Fruit fly (Drosophila melanogaster) whole organism, embryonic: ENCODE results near the gene Sf3b2.

Experiments
- ATbp ChIP-seq: fragments of 200-800 bp; sonication (Bioruptor generic); optimal IDR thresholded peaks from 2 replicates; lab custom pipeline; 2017; ENCODE audit warnings: missing biosample characterization, mild to moderate bottlenecking, missing genetic modification characterization, missing genetic modification reagents
- Aef1 ChIP-seq: fragments of 200-800 bp; sonication (Bioruptor generic); IDR thresholded peaks from 3 replicates; pipeline ENCODE4 v1.3.6; 2022; ENCODE audit warnings: missing biosample characterization, missing genetic modification characterization
- CG10431 ChIP-seq: fragments of 200-800 bp; sonication (Bioruptor generic); optimal IDR thresholded peaks from 3 replicates; lab custom pipeline; 2018; ENCODE audit warnings: missing biosample characterization, mild to moderate bottlenecking, missing genetic modification characterization
- CG10959 ChIP-seq: fragments of 200-800 bp; sonication (Bioruptor generic); IDR thresholded peaks from 2 replicates; pipeline ENCODE4 v1.3.6; 2022; ENCODE audit warnings: missing biosample characterization, missing genetic modification characterization
- CG11247 ChIP-seq: fragments of 200-800 bp; sonication (Bioruptor generic); IDR thresholded peaks from 2 replicates; pipeline ENCODE4 v1.3.6; 2022; ENCODE audit warnings: missing biosample characterization, missing genetic modification characterization
- CG12942 ChIP-seq: fragments of 200-800 bp; sonication (Bioruptor generic); optimal IDR thresholded peaks from 3 replicates; lab custom pipeline; 2016; ENCODE audit warnings: missing biosample characterization, missing genetic modification characterization
- CG13123 ChIP-seq: fragments of 200-800 bp; sonication (Bioruptor generic); optimal IDR thresholded peaks from 2 replicates; lab custom pipeline; 2016; ENCODE audit warnings: missing biosample characterization, missing genetic modification characterization
- CG14441 ChIP-seq: fragments of 200-800 bp; sonication (Bioruptor generic); IDR thresholded peaks from 2 replicates; pipeline ENCODE4 v1.3.6; 2022; ENCODE audit warnings: missing biosample characterization, missing genetic modification characterization
- CG15601 ChIP-seq: fragments of 200-800 bp; sonication (Bioruptor generic); optimal IDR thresholded peaks from 3 replicates; lab custom pipeline; 2019; ENCODE audit warnings: missing biosample characterization, mild to moderate bottlenecking, missing genetic modification characterization, moderate library complexity
- CG17186 ChIP-seq: fragments of 200-800 bp; sonication (Bioruptor generic); optimal IDR thresholded peaks from 3 replicates; lab custom pipeline; 2017; ENCODE audit warnings: missing biosample characterization, missing genetic modification reagents, missing genetic modification characterization
- CG18619 ChIP-seq: fragments of 200-800 bp; sonication (Bioruptor generic); optimal IDR thresholded peaks from 3 replicates; lab custom pipeline; 2017; ENCODE audit warnings: missing biosample characterization, mild to moderate bottlenecking, missing genetic modification characterization
- CG2889 ChIP-seq: fragments of 200-800 bp; sonication (Bioruptor generic); IDR thresholded peaks from 3 replicates; pipeline ENCODE4 v1.3.6; 2022; ENCODE audit warnings: missing biosample characterization, missing genetic modification characterization
- CG31388 ChIP-seq: fragments of 200-800 bp; sonication (Bioruptor generic); optimal IDR thresholded peaks from 2 replicates; lab custom pipeline; 2016; ENCODE audit warnings: missing biosample characterization, missing genetic modification characterization
- CG32767 ChIP-seq: fragments of 200-800 bp; sonication (Bioruptor generic); IDR thresholded peaks from 2 replicates; pipeline ENCODE4 v1.3.6; 2022; ENCODE audit warnings: missing biosample characterization, missing genetic modification characterization
- CG34224 ChIP-seq: fragments of 200-800 bp; sonication (Bioruptor generic); IDR thresholded peaks from 3 replicates; pipeline ENCODE4 v1.3.6; 2022; ENCODE audit warnings: missing biosample characterization, missing genetic modification characterization; ENCODE audit not compliant: partially characterized antibody
- CG6689 ChIP-seq: fragments of 200-800 bp; sonication (Bioruptor generic); IDR thresholded peaks from 2 replicates; pipeline ENCODE4 v1.3.6; 2022; ENCODE audit warnings: missing biosample characterization, missing genetic modification characterization
- CG9215 ChIP-seq: fragments of 200-800 bp; sonication (Bioruptor generic); IDR thresholded peaks from 2 replicates; pipeline ENCODE4 v1.3.6; 2022; ENCODE audit warnings: missing biosample characterization, missing genetic modification characterization
- CG9817 ChIP-seq: fragments of 200-800 bp; sonication (Bioruptor generic); optimal IDR thresholded peaks from 2 replicates; lab custom pipeline; 2018; ENCODE audit warnings: missing biosample characterization, mild to moderate bottlenecking, missing genetic modification characterization, moderate library complexity
- CHES-1-like ChIP-seq: fragments of 200-800 bp; sonication (Bioruptor generic); optimal IDR thresholded peaks from 2 replicates; lab custom pipeline; 2016; ENCODE audit warnings: missing biosample characterization, missing genetic modification characterization
- Dll ChIP-seq: fragments of 200-800 bp; sonication (Bioruptor generic); IDR thresholded peaks from 4 replicates; pipeline ENCODE4 v1.3.6; 2022; ENCODE audit warnings: missing biosample characterization, missing genetic modification characterization; ENCODE audit not compliant: partially characterized antibody
- HLH4C ChIP-seq: fragments of 200-800 bp; sonication (Bioruptor generic); IDR thresholded peaks from 3 replicates; pipeline ENCODE4 v1.3.6; 2022; ENCODE audit warnings: missing biosample characterization, missing genetic modification characterization; ENCODE audit not compliant: partially characterized antibody
- Hand ChIP-seq: fragments of 200-800 bp; sonication (Bioruptor generic); optimal IDR thresholded peaks from 2 replicates; lab custom pipeline; 2017; ENCODE audit warnings: mild to moderate bottlenecking, missing biosample characterization, missing genetic modification reagents, missing genetic modification characterization
- Hmx ChIP-seq: fragments of 200-800 bp; sonication (Bioruptor generic); optimal IDR thresholded peaks from 2 replicates; lab custom pipeline; 2016; ENCODE audit warnings: missing biosample characterization, missing genetic modification characterization
- Mad ChIP-seq: fragments of 200-800 bp; sonication (Bioruptor generic); optimal IDR thresholded peaks from 2 replicates; lab custom pipeline; 2016; ENCODE audit warnings: missing biosample characterization, missing genetic modification characterization
- Oli ChIP-seq: fragments of 200-800 bp; sonication (Bioruptor generic); optimal IDR thresholded peaks from 2 replicates; lab custom pipeline; 2018; ENCODE audit warnings: missing biosample characterization, mild to moderate bottlenecking, missing genetic modification characterization, moderate library complexity
- Tbp ChIP-seq: fragments of >200 bp; optimal IDR thresholded peaks from 2 replicates; lab custom pipeline; 2018; ENCODE audit warnings: missing biosample characterization, missing genetic modification characterization
- Xbp1 ChIP-seq: fragments of 200-800 bp; sonication (Bioruptor generic); optimal IDR thresholded peaks from 3 replicates; lab custom pipeline; 2016; ENCODE audit warnings: missing biosample characterization, mild to moderate bottlenecking, missing genetic modification characterization
- ac ChIP-seq: fragments of 200-800 bp; sonication (Bioruptor generic); optimal IDR thresholded peaks from 3 replicates; lab custom pipeline; 2017; ENCODE audit warnings: missing biosample characterization, mild to moderate bottlenecking, missing genetic modification characterization
- bbx ChIP-seq: fragments of 200-800 bp; sonication (Bioruptor generic); IDR thresholded peaks from 2 replicates; pipeline ENCODE4 v1.3.6; 2022; ENCODE audit warnings: missing biosample characterization, missing genetic modification characterization; ENCODE audit not compliant: partially characterized antibody
- bowl ChIP-seq: fragments of 200-800 bp; sonication (Bioruptor generic); IDR thresholded peaks from 2 replicates; pipeline ENCODE4 v1.3.6; 2022; ENCODE audit warnings: missing biosample characterization, missing genetic modification characterization
- chif ChIP-seq, 2 experiments: fragments of 200-800 bp; sonication (Bioruptor generic); optimal IDR thresholded peaks; 3 replicates each; lab custom pipeline; 2016; ENCODE audit warnings: missing biosample characterization in 2 of 2, missing genetic modification characterization in 2 of 2
- corto ChIP-seq: fragments of 200-800 bp; sonication (Bioruptor generic); optimal IDR thresholded peaks from 2 replicates; lab custom pipeline; 2016; ENCODE audit warnings: missing biosample characterization, mild to moderate bottlenecking, missing genetic modification characterization, moderate library complexity
- croc ChIP-seq: fragments of 200-800 bp; sonication (Bioruptor generic); conservative IDR thresholded peaks from 3 replicates; pipeline ENCODE4 v1.3.6; 2022; ENCODE audit warnings: missing biosample characterization, missing genetic modification characterization
- fd3F ChIP-seq: fragments of 200-800 bp; sonication (Bioruptor generic); optimal IDR thresholded peaks from 2 replicates; lab custom pipeline; 2018; ENCODE audit warnings: missing biosample characterization, mild to moderate bottlenecking, missing genetic modification characterization, moderate library complexity
- her ChIP-seq: fragments of 200-800 bp; sonication (Bioruptor generic); optimal IDR thresholded peaks from 2 replicates; lab custom pipeline; 2016; ENCODE audit warnings: missing biosample characterization, missing genetic modification characterization
- nerfin-1 ChIP-seq: fragments of 200-800 bp; sonication (Bioruptor generic); optimal IDR thresholded peaks from 3 replicates; lab custom pipeline; 2019; ENCODE audit warnings: missing biosample characterization, mild to moderate bottlenecking, missing genetic modification characterization, moderate library complexity
- onecut ChIP-seq: fragments of 200-800 bp; sonication (Bioruptor generic); IDR thresholded peaks from 2 replicates; pipeline ENCODE4 v1.3.6; 2022; ENCODE audit warnings: missing biosample characterization, missing genetic modification characterization
- pan ChIP-seq, 4 experiments: fragments of >200 bp in 3 of 4; fragments of 200-800 bp in 1 of 4; sonication (Bioruptor generic) in 1 of 4; optimal IDR thresholded peaks in 3 of 4; IDR thresholded peaks in 1 of 4; 2 replicates each; pipeline versions ENCODE4 v1.3.6 to Lab custom; 2017 to 2022; ENCODE audit warnings: missing biosample characterization in 2 of 4, missing genetic modification characterization in 2 of 4, mixed read lengths in 1 of 4
- pfk ChIP-seq: fragments of 200-800 bp; sonication (Bioruptor generic); optimal IDR thresholded peaks from 2 replicates; lab custom pipeline; 2018; ENCODE audit warnings: missing biosample characterization, mild to moderate bottlenecking, missing genetic modification characterization, moderate library complexity
- pho ChIP-seq: fragments of 200-800 bp; sonication (Bioruptor generic); optimal IDR thresholded peaks from 2 replicates; lab custom pipeline; 2016; ENCODE audit warnings: missing biosample characterization, missing genetic modification characterization
- phol ChIP-seq: fragments of 200-800 bp; sonication (Bioruptor generic); optimal IDR thresholded peaks from 3 replicates; lab custom pipeline; 2018; ENCODE audit warnings: missing biosample characterization, mild to moderate bottlenecking, missing genetic modification characterization, moderate library complexity
- pzg ChIP-seq: fragments of 200-800 bp; sonication (Bioruptor generic); optimal IDR thresholded peaks from 3 replicates; lab custom pipeline; 2018; ENCODE audit warnings: missing biosample characterization, mild to moderate bottlenecking, missing genetic modification characterization, moderate library complexity
- repo ChIP-seq: fragments of 200-800 bp; sonication (Bioruptor generic); optimal IDR thresholded peaks from 2 replicates; lab custom pipeline; 2016; ENCODE audit warnings: missing biosample characterization, missing genetic modification characterization
- ro ChIP-seq: fragments of 200-800 bp; sonication (Bioruptor generic); IDR thresholded peaks from 2 replicates; pipeline ENCODE4 v1.3.6; 2022; ENCODE audit warnings: missing biosample characterization, missing genetic modification characterization
- sd ChIP-seq: fragments of 200-800 bp; sonication (Bioruptor generic); optimal IDR thresholded peaks from 3 replicates; lab custom pipeline; 2018; ENCODE audit warnings: missing biosample characterization, mild to moderate bottlenecking, missing genetic modification characterization, moderate library complexity
- tgo ChIP-seq: fragments of 200-800 bp; sonication (Bioruptor generic); IDR thresholded peaks from 3 replicates; pipeline ENCODE4 v1.3.6; 2022; ENCODE audit warnings: missing biosample characterization, missing genetic modification characterization
- tna ChIP-seq: fragments of 200-800 bp; sonication (Bioruptor generic); IDR thresholded peaks from 2 replicates; pipeline ENCODE4 v1.3.6; 2022; ENCODE audit warnings: missing biosample characterization, missing genetic modification characterization; ENCODE audit not compliant: partially characterized antibody
- toy ChIP-seq: fragments of 200-800 bp; sonication (Bioruptor generic); IDR thresholded peaks from 2 replicates; pipeline ENCODE4 v1.3.6; 2022; ENCODE audit warnings: missing biosample characterization, missing genetic modification characterization
- yki ChIP-seq: fragments of >200 bp; optimal IDR thresholded peaks from 3 replicates; lab custom pipeline; 2018
- zf30C ChIP-seq: fragments of 200-800 bp; sonication (Bioruptor generic); optimal IDR thresholded peaks from 3 replicates; lab custom pipeline; 2018; ENCODE audit warnings: missing biosample characterization, mild to moderate bottlenecking, missing genetic modification characterization

The Sf3b2 gene

dm6 chr2L:2976829-2977228 lies 52.1 kb downstream of the Sf3b2 start, which contains the start of the genes CG9641 and CG3165 (continued):
- TF ChIP-seq CG31388 (GFP tag; lab: Kevin White, UChicago) = peak; percentile 76
- TF ChIP-seq Hand (GFP tag; lab: Kevin White, UChicago) = peak; percentile 50
- peak; percentile 83 to 90 for TF ChIP-seq chif (GFP tag; optimal IDR thresholded peaks at IDR 0.05; lab: Kevin White, UChicago)
- TF ChIP-seq toy = no peak
- TF ChIP-seq nerfin-1 (tag; lab: Kevin White, UChicago) = peak; percentile 83
- peak; percentile 83 for TF ChIP-seq pho (GFP tag; lab: Kevin White, UChicago)
- peak; percentile 92 for TF ChIP-seq Xbp1 (GFP tag; lab: Kevin White, UChicago)
- peak; percentile 3 for TF ChIP-seq pfk
- peak; percentile 78 for TF ChIP-seq CG13123 (GFP tag; lab: Kevin White, UChicago)
- peak; percentile 83 for TF ChIP-seq CG9817 (tag; lab: Kevin White, UChicago)
- no peak for TF ChIP-seq zf30C (GFP tag; lab: Kevin White, UChicago)
- TF ChIP-seq CG6689 (GFP tag; lab: Robert Waterston, UW) = peak; percentile 88
- no peak for TF ChIP-seq bowl (GFP tag; lab: Robert Waterston, UW)
- peak; percentile 72 for TF ChIP-seq repo (GFP tag; lab: Kevin White, UChicago)
- TF ChIP-seq pan (optimal IDR thresholded peaks at IDR 0.05; lab: Kevin White, UChicago) = no peak
- TF ChIP-seq pan (GFP tag; optimal IDR thresholded peaks at IDR 0.05 in 1 of 2, IDR thresholded peaks at IDR 0.05 in 1 of 2) = peak in 1 of 2 experiments; percentile 79
- TF ChIP-seq CG10959 (GFP tag; lab: Robert Waterston, UW) = peak; percentile 76
- TF ChIP-seq tna (GFP tag; lab: Robert Waterston, UW) = peak; percentile 90
- TF ChIP-seq CG2889 (GFP tag; lab: Robert Waterston, UW) = no peak
- TF ChIP-seq onecut = peak; percentile 75
- peak; percentile 88 for TF ChIP-seq CHES-1-like (GFP tag; lab: Kevin White, UChicago)
- TF ChIP-seq pzg = peak; percentile 62
- TF ChIP-seq CG17186 = peak; percentile 75
- peak; percentile 71 for TF ChIP-seq Aef1 (GFP tag; lab: Robert Waterston, UW)
- TF ChIP-seq Dll (GFP tag; lab: Robert Waterston, UW) = peak; percentile 99
- peak; percentile 75 for TF ChIP-seq tgo (GFP tag; lab: Robert Waterston, UW)
- TF ChIP-seq ro (GFP tag; lab: Robert Waterston, UW) = no peak
- peak; percentile 80 for TF ChIP-seq CG11247 (GFP tag; lab: Robert Waterston, UW)
- peak; percentile 80 for TF ChIP-seq her (GFP tag; lab: Kevin White, UChicago)
- TF ChIP-seq yki (lab: Kevin White, UChicago) = no peak
- TF ChIP-seq fd3F (GFP tag; lab: Kevin White, UChicago) = peak; percentile 69
- TF ChIP-seq phol (tag; lab: Kevin White, UChicago) = peak; percentile 88
- TF ChIP-seq ATbp (GFP tag; lab: Kevin White, UChicago) = no peak
- peak; percentile 62 for TF ChIP-seq sd (tag; lab: Kevin White, UChicago)
- TF ChIP-seq CG18619 (GFP tag; lab: Kevin White, UChicago) = peak; percentile 77
- peak; percentile 75 for TF ChIP-seq Oli (tag; lab: Kevin White, UChicago)
- TF ChIP-seq CG15601 (tag; lab: Kevin White, UChicago) = no peak
- peak; percentile 76 for TF ChIP-seq croc (GFP tag; lab: Robert Waterston, UW)
- TF ChIP-seq CG10431 (GFP tag; lab: Kevin White, UChicago) = peak; percentile 54
- TF ChIP-seq corto (GFP tag; lab: Kevin White, UChicago) = no peak
- TF ChIP-seq CG9215 = peak; percentile 88
- no peak for TF ChIP-seq Hmx (GFP tag; lab: Kevin White, UChicago)
- TF ChIP-seq CG14441 (GFP tag; lab: Robert Waterston, UW) = peak; percentile 75
- TF ChIP-seq Mad (GFP tag; lab: Kevin White, UChicago) = peak; percentile 88
- peak; percentile 65; the same call in 1 of the 2 replicates for TF ChIP-seq CG32767
- TF ChIP-seq CG34224 = peak; percentile 98
- TF ChIP-seq Tbp = no peak
- peak; percentile 90 for TF ChIP-seq HLH4C
- no peak for TF ChIP-seq ac (GFP tag; lab: Kevin White, UChicago)
- TF ChIP-seq bbx (GFP tag; lab: Robert Waterston, UW) = peak; percentile 89
- peak; percentile 85 for TF ChIP-seq CG12942 (GFP tag; lab: Kevin White, UChicago)
